Fruit fly (Drosophila melanogaster) whole organism, embryonic: Measurements from ENCODE around the gene Nup160.

Source experiments
- B-H2 ChIP-seq: fragments of 200-800 bp; sonication (Bioruptor generic); optimal IDR thresholded peaks from 2 replicates; lab custom pipeline; 2018; ENCODE audit warnings: missing biosample characterization, mild to moderate bottlenecking, missing genetic modification characterization
- BEAF-32 ChIP-seq: fragments of 200-800 bp; sonication (Bioruptor generic); optimal IDR thresholded peaks from 3 replicates; lab custom pipeline; 2017; ENCODE audit warnings: missing biosample characterization, missing genetic modification characterization, mild to moderate bottlenecking, moderate library complexity, missing genetic modification reagents
- CG10209 ChIP-seq: fragments of 200-800 bp; sonication (Bioruptor generic); optimal IDR thresholded peaks from 3 replicates; lab custom pipeline; 2017; ENCODE audit warnings: missing biosample characterization, mild to moderate bottlenecking, missing genetic modification characterization, missing genetic modification reagents
- CG12071 ChIP-seq: fragments of 200-800 bp; sonication (Bioruptor generic); optimal IDR thresholded peaks from 3 replicates; lab custom pipeline; 2018; ENCODE audit warnings: missing biosample characterization, mild to moderate bottlenecking, missing genetic modification characterization
- CG12219 ChIP-seq: fragments of 200-800 bp; sonication (Bioruptor generic); optimal IDR thresholded peaks from 3 replicates; lab custom pipeline; 2018; ENCODE audit warnings: missing biosample characterization, mild to moderate bottlenecking, missing genetic modification characterization
- CG12659 ChIP-seq: fragments of 200-800 bp; sonication (Bioruptor generic); optimal IDR thresholded peaks from 3 replicates; lab custom pipeline; 2017; ENCODE audit warnings: mild to moderate bottlenecking, missing biosample characterization, missing genetic modification reagents, missing genetic modification characterization
- CG13287 ChIP-seq: fragments of 200-800 bp; sonication (Bioruptor generic); IDR thresholded peaks from 2 replicates; pipeline ENCODE4 v1.3.6; 2022; ENCODE audit warnings: missing biosample characterization, missing genetic modification characterization; ENCODE audit not compliant: partially characterized antibody
- CG13775 ChIP-seq: fragments of 200-800 bp; sonication (Bioruptor generic); optimal IDR thresholded peaks from 3 replicates; lab custom pipeline; 2017; ENCODE audit warnings: missing biosample characterization, mild to moderate bottlenecking, missing genetic modification characterization
- CG16813 ChIP-seq: fragments of 200-800 bp; sonication (Bioruptor generic); IDR thresholded peaks from 3 replicates; pipeline ENCODE4 v1.3.6; 2022; ENCODE audit warnings: missing biosample characterization, missing genetic modification characterization; ENCODE audit not compliant: partially characterized antibody
- CG17385 ChIP-seq: fragments of 200-800 bp; sonication (Bioruptor generic); optimal IDR thresholded peaks from 3 replicates; lab custom pipeline; 2018; ENCODE audit warnings: missing biosample characterization, mild to moderate bottlenecking, missing genetic modification characterization
- CG17829 ChIP-seq: fragments of 200-800 bp; optimal IDR thresholded peaks from 2 replicates; lab custom pipeline; 2019; ENCODE audit warnings: missing biosample characterization, mild to moderate bottlenecking, missing genetic modification characterization, moderate library complexity
- CG18619 ChIP-seq: fragments of 200-800 bp; sonication (Bioruptor generic); optimal IDR thresholded peaks from 3 replicates; lab custom pipeline; 2017; ENCODE audit warnings: missing biosample characterization, mild to moderate bottlenecking, missing genetic modification characterization
- CG3163 ChIP-seq: fragments of 200-800 bp; sonication (Bioruptor generic); optimal IDR thresholded peaks from 3 replicates; lab custom pipeline; 2016; ENCODE audit warnings: missing biosample characterization, missing genetic modification characterization
- CG33557 ChIP-seq: fragments of 200-800 bp; sonication (Bioruptor generic); optimal IDR thresholded peaks from 2 replicates; lab custom pipeline; 2019; ENCODE audit warnings: missing biosample characterization, mild to moderate bottlenecking, missing genetic modification characterization, moderate library complexity
- CG43689 ChIP-seq: fragments of 200-800 bp; sonication (Bioruptor generic); IDR thresholded peaks from 2 replicates; pipeline ENCODE4 v1.3.6; 2022; ENCODE audit warnings: missing biosample characterization, missing genetic modification characterization
- CG5180 ChIP-seq: fragments of 200-800 bp; sonication (Bioruptor generic); optimal IDR thresholded peaks from 3 replicates; lab custom pipeline; 2017; ENCODE audit warnings: missing biosample characterization, missing genetic modification characterization, mild to moderate bottlenecking, moderate library complexity, missing genetic modification reagents
- CG6854 ChIP-seq: fragments of 200-800 bp; sonication (Bioruptor generic); optimal IDR thresholded peaks from 3 replicates; lab custom pipeline; 2017; ENCODE audit warnings: missing biosample characterization, mild to moderate bottlenecking, missing genetic modification characterization
- CG8290 ChIP-seq, 3 experiments: fragments of 200-800 bp; sonication (Bioruptor generic); optimal IDR thresholded peaks; 2 replicates each; lab custom pipeline; 2016 to 2019; ENCODE audit warnings: missing biosample characterization in 3 of 3, missing genetic modification characterization in 3 of 3, mild to moderate bottlenecking in 2 of 3, moderate library complexity in 1 of 3
- CTCF ChIP-seq: fragments of 200-800 bp; sonication (Bioruptor generic); optimal IDR thresholded peaks from 2 replicates; lab custom pipeline; 2017; ENCODE audit warnings: missing biosample characterization, mild to moderate bottlenecking, missing genetic modification characterization, moderate library complexity
- CrebB ChIP-seq: fragments of 200-800 bp; sonication (Bioruptor generic); optimal IDR thresholded peaks from 3 replicates; lab custom pipeline; 2018; ENCODE audit warnings: missing biosample characterization, mild to moderate bottlenecking, missing genetic modification characterization
- Dad ChIP-seq: fragments of 200-800 bp; sonication (Bioruptor generic); optimal IDR thresholded peaks from 3 replicates; lab custom pipeline; 2016; ENCODE audit warnings: missing biosample characterization, missing genetic modification characterization
- Fer3 ChIP-seq: fragments of 200-800 bp; sonication (Bioruptor generic); optimal IDR thresholded peaks from 2 replicates; lab custom pipeline; 2018; ENCODE audit warnings: missing biosample characterization, mild to moderate bottlenecking, missing genetic modification characterization, moderate library complexity
- H2.0 ChIP-seq: fragments of 200-800 bp; sonication (Bioruptor generic); IDR thresholded peaks from 2 replicates; pipeline ENCODE4 v1.3.6; 2022; ENCODE audit warnings: missing biosample characterization, missing genetic modification characterization
- HHEX ChIP-seq: fragments of 200-800 bp; sonication (Bioruptor generic); optimal IDR thresholded peaks from 3 replicates; lab custom pipeline; 2017; ENCODE audit warnings: missing biosample characterization, mild to moderate bottlenecking, missing genetic modification characterization, missing genetic modification reagents
- MTF-1 ChIP-seq: fragments of 200-800 bp; sonication (Bioruptor generic); optimal IDR thresholded peaks from 2 replicates; lab custom pipeline; 2018; ENCODE audit warnings: missing biosample characterization, mild to moderate bottlenecking, missing genetic modification characterization, borderline replicate concordance
- Mad ChIP-seq: fragments of 200-800 bp; sonication (Bioruptor generic); optimal IDR thresholded peaks from 2 replicates; lab custom pipeline; 2016; ENCODE audit warnings: missing biosample characterization, missing genetic modification characterization
- Oli ChIP-seq: fragments of 200-800 bp; sonication (Bioruptor generic); optimal IDR thresholded peaks from 2 replicates; lab custom pipeline; 2018; ENCODE audit warnings: missing biosample characterization, mild to moderate bottlenecking, missing genetic modification characterization, moderate library complexity
- Six4 ChIP-seq: fragments of 200-800 bp; sonication (Bioruptor generic); optimal IDR thresholded peaks from 2 replicates; lab custom pipeline; 2016; ENCODE audit warnings: missing biosample characterization, missing genetic modification characterization
- Usf ChIP-seq: fragments of 200-800 bp; sonication (Bioruptor generic); optimal IDR thresholded peaks from 2 replicates; lab custom pipeline; 2017; ENCODE audit warnings: missing genotype, missing biosample characterization, missing genetic modification characterization
- bsh ChIP-seq, 2 experiments: fragments of 200-800 bp; sonication (Bioruptor generic); optimal IDR thresholded peaks; 2 replicates each; lab custom pipeline; 2017 to 2018; ENCODE audit warnings: mild to moderate bottlenecking in 2 of 2, missing biosample characterization in 2 of 2, missing genetic modification characterization in 2 of 2, moderate library complexity in 1 of 2
- cg ChIP-seq: fragments of 200-800 bp; sonication (Bioruptor generic); optimal IDR thresholded peaks from 3 replicates; lab custom pipeline; 2019; ENCODE audit warnings: missing biosample characterization, mild to moderate bottlenecking, missing genetic modification characterization, moderate library complexity
- dmrt11E ChIP-seq: fragments of 200-800 bp; sonication (Bioruptor generic); optimal IDR thresholded peaks from 3 replicates; lab custom pipeline; 2018; ENCODE audit warnings: missing biosample characterization, mild to moderate bottlenecking, missing genetic modification characterization, moderate library complexity
- gce ChIP-seq: fragments of 200-800 bp; sonication (Bioruptor generic); IDR thresholded peaks from 3 replicates; pipeline ENCODE4 v1.3.6; 2022; ENCODE audit warnings: missing biosample characterization, missing genetic modification characterization
- gem ChIP-seq: fragments of 200-800 bp; sonication (Bioruptor generic); optimal IDR thresholded peaks from 2 replicates; lab custom pipeline; 2019; ENCODE audit warnings: missing biosample characterization, mild to moderate bottlenecking, missing genetic modification characterization, moderate library complexity
- gt ChIP-seq: fragments of 200-800 bp; sonication (Bioruptor generic); IDR thresholded peaks from 2 replicates; pipeline ENCODE4 v1.3.6; 2022; ENCODE audit warnings: missing biosample characterization, missing genetic modification characterization
- her ChIP-seq: fragments of 200-800 bp; sonication (Bioruptor generic); optimal IDR thresholded peaks from 2 replicates; lab custom pipeline; 2016; ENCODE audit warnings: missing biosample characterization, missing genetic modification characterization
- klu ChIP-seq: fragments of 200-800 bp; sonication (Bioruptor generic); IDR thresholded peaks from 2 replicates; pipeline ENCODE4 v1.3.6; 2022; ENCODE audit warnings: missing biosample characterization, missing genetic modification characterization
- kni ChIP-seq: fragments of 200-800 bp; sonication (Bioruptor generic); optimal IDR thresholded peaks from 3 replicates; lab custom pipeline; 2017; ENCODE audit warnings: mild to moderate bottlenecking, missing biosample characterization, missing genetic modification reagents, missing genetic modification characterization
- lola ChIP-seq, 3 experiments: fragments of >200 bp in 2 of 3; fragments of 200-800 bp in 1 of 3; sonication (Bioruptor generic) in 1 of 3; optimal IDR thresholded peaks; 2 replicates each; lab custom pipeline; 2017 to 2019; ENCODE audit warnings: missing biosample characterization in 3 of 3, missing genetic modification characterization in 3 of 3, mild to moderate bottlenecking in 1 of 3, moderate library complexity in 1 of 3
- mirr ChIP-seq: fragments of 200-800 bp; sonication (Bioruptor generic); optimal IDR thresholded peaks from 3 replicates; lab custom pipeline; 2018; ENCODE audit warnings: missing biosample characterization, mild to moderate bottlenecking, missing genetic modification characterization
- pan ChIP-seq, 4 experiments: fragments of >200 bp in 3 of 4; fragments of 200-800 bp in 1 of 4; sonication (Bioruptor generic) in 1 of 4; optimal IDR thresholded peaks in 3 of 4; IDR thresholded peaks in 1 of 4; 2 replicates each; pipeline versions ENCODE4 v1.3.6 to Lab custom; 2017 to 2022; ENCODE audit warnings: missing biosample characterization in 2 of 4, missing genetic modification characterization in 2 of 4, mixed read lengths in 1 of 4
- peb ChIP-seq: fragments of 200-800 bp; sonication (Bioruptor generic); IDR thresholded peaks from 2 replicates; pipeline ENCODE4 v1.3.6; 2022; ENCODE audit warnings: missing biosample characterization, missing genetic modification characterization
- prd ChIP-seq, 3 experiments: fragments of >200 bp in 2 of 3; fragments of 200-800 bp in 1 of 3; sonication (Bioruptor generic) in 1 of 3; optimal IDR thresholded peaks in 2 of 3; IDR thresholded peaks in 1 of 3; 2 replicates in 2 of 3; 3 replicates in 1 of 3; pipeline versions ENCODE4 v1.3.6 to Lab custom; 2017 to 2022; ENCODE audit warnings: missing biosample characterization in 1 of 3, missing genetic modification characterization in 1 of 3
- slp2 ChIP-seq: fragments of 200-800 bp; sonication (Bioruptor generic); optimal IDR thresholded peaks from 2 replicates; lab custom pipeline; 2016; ENCODE audit warnings: missing biosample characterization, missing genetic modification characterization
- unpg ChIP-seq: fragments of 200-800 bp; sonication (Bioruptor generic); optimal IDR thresholded peaks from 3 replicates; lab custom pipeline; 2018; ENCODE audit warnings: missing biosample characterization, mild to moderate bottlenecking, missing genetic modification characterization, moderate library complexity
- usp ChIP-seq: fragments of >200 bp; optimal IDR thresholded peaks from 2 replicates; lab custom pipeline; 2017; ENCODE audit warnings: missing biosample characterization, missing genetic modification characterization
- vnd ChIP-seq: fragments of 200-800 bp; sonication (Bioruptor generic); IDR thresholded peaks from 3 replicates; pipeline ENCODE4 v1.3.6; 2022; ENCODE audit warnings: missing biosample characterization, missing genetic modification characterization; ENCODE audit not compliant: partially characterized antibody
- wek ChIP-seq: fragments of 200-800 bp; sonication (Bioruptor generic); optimal IDR thresholded peaks from 3 replicates; lab custom pipeline; 2018; ENCODE audit warnings: missing biosample characterization, mild to moderate bottlenecking, missing genetic modification characterization, moderate library complexity

The Nup160 gene

DNA sequence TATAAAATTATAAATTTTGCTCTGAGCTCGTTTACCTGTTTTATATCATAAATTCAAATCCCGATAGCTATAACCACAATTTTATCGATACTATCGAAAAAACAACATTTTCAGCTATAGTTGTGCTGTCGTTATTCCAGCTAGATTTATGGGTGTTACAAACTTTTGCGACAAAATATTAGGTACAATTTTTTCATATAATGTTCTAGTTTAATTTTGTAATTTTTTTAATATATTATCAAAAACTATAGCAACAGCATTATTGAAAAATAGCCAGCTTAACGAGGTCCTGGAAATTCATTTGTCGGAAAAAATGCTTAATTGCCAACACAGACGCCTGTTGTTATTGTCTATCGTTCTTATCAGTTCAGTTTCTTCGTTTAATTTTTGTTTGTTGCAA is 32.5 kb upstream of the Nup160 start, which contains the start of gene Wdr59 (continued):
- peak; percentile 83 for TF ChIP-seq BEAF-32 (GFP tag; lab: Kevin White, UChicago)
- TF ChIP-seq gce (GFP tag; lab: Robert Waterston, UW): no peak
- peak in 1 of 3 experiments; percentile 59 for TF ChIP-seq lola (GFP tag; optimal IDR thresholded peaks at IDR 0.05; lab: Kevin White, UChicago)
- no peak for TF ChIP-seq CG17385 (GFP tag; lab: Kevin White, UChicago)
- peak; percentile 20 for TF ChIP-seq CG12659 (GFP tag; lab: Kevin White, UChicago)
- TF ChIP-seq cg (GFP tag; lab: Kevin White, UChicago): no peak
- TF ChIP-seq CTCF (GFP tag; lab: Kevin White, UChicago): no peak
- peak; percentile 22 for TF ChIP-seq Mad
- TF ChIP-seq klu (GFP tag; lab: Robert Waterston, UW): no peak
- no peak for TF ChIP-seq gt (GFP tag; lab: Robert Waterston, UW)
- no peak for TF ChIP-seq unpg (GFP tag; lab: Kevin White, UChicago)
- no peak for TF ChIP-seq HHEX
- peak; percentile 49 for TF ChIP-seq dmrt11E
- TF ChIP-seq B-H2 (GFP tag; lab: Kevin White, UChicago): no peak
- no peak for TF ChIP-seq CG18619
- no peak for TF ChIP-seq CG3163 (GFP tag; lab: Kevin White, UChicago)
- no peak for TF ChIP-seq H2.0 (GFP tag; lab: Robert Waterston, UW)
- TF ChIP-seq CG16813 (GFP tag; lab: Robert Waterston, UW): peak; percentile 65
- TF ChIP-seq gem: no peak
- TF ChIP-seq peb: no peak
- TF ChIP-seq MTF-1 (GFP tag; lab: Kevin White, UChicago): no peak
- no peak for TF ChIP-seq CG43689
- TF ChIP-seq slp2 (GFP tag; lab: Kevin White, UChicago): no peak
- no peak for TF ChIP-seq CG10209 (GFP tag; lab: Kevin White, UChicago)
- no peak for TF ChIP-seq mirr
- TF ChIP-seq Dad (GFP tag; lab: Kevin White, UChicago): no peak
- no peak for TF ChIP-seq CG12219 (GFP tag; lab: Kevin White, UChicago)
- TF ChIP-seq kni (GFP tag; lab: Kevin White, UChicago): no peak
- TF ChIP-seq Six4 (GFP tag; lab: Kevin White, UChicago): peak; percentile 47
- TF ChIP-seq Fer3 (tag; lab: Kevin White, UChicago): no peak
- no peak for TF ChIP-seq Oli
- peak; percentile 2 for TF ChIP-seq CG13775 (GFP tag; lab: Kevin White, UChicago)
- TF ChIP-seq prd (optimal IDR thresholded peaks at IDR 0.05; lab: Kevin White, UChicago): no peak
- peak; percentile 59; the same call in 1 of the 3 replicates for TF ChIP-seq prd (GFP tag; IDR thresholded peaks at IDR 0.05; lab: Robert Waterston, UW)
- TF ChIP-seq CG17829 (tag; lab: Kevin White, UChicago): peak; percentile 66
- no peak for TF ChIP-seq CrebB
- TF ChIP-seq bsh (GFP tag; optimal IDR thresholded peaks at IDR 0.05; lab: Kevin White, UChicago): no peak
- TF ChIP-seq CG8290 (GFP tag; optimal IDR thresholded peaks at IDR 0.05; lab: Kevin White, UChicago): peak; percentile 28
- no peak for TF ChIP-seq CG8290 (tag; optimal IDR thresholded peaks at IDR 0.05; lab: Kevin White, UChicago)
- TF ChIP-seq vnd: peak; percentile 52; the same call in 2 of the 3 replicates
- peak; percentile 84 for TF ChIP-seq CG13287
- no peak for TF ChIP-seq CG12071 (GFP tag; lab: Kevin White, UChicago)
- TF ChIP-seq CG33557 (GFP tag; lab: Kevin White, UChicago): no peak
- TF ChIP-seq Usf (GFP tag; lab: Kevin White, UChicago): no peak
- TF ChIP-seq usp (GFP tag; lab: Kevin White, UChicago): no peak
- TF ChIP-seq wek (GFP tag; lab: Kevin White, UChicago): no peak
- TF ChIP-seq CG6854: no peak
- no peak for TF ChIP-seq CG5180
- TF ChIP-seq pan (optimal IDR thresholded peaks at IDR 0.05; lab: Kevin White, UChicago): no peak
- peak in 1 of 2 experiments; percentile 25 for TF ChIP-seq pan (GFP tag; optimal IDR thresholded peaks at IDR 0.05 in 1 of 2, IDR thresholded peaks at IDR 0.05 in 1 of 2)
- TF ChIP-seq her (GFP tag; lab: Kevin White, UChicago): no peak
